Worm (Caenorhabditis elegans) whole organism, late embryonic: ENCODE results near the gene mtr-4.

Experiments
- C08G9.2 ChIP-seq: sonication (generic microtip); optimal IDR thresholded peaks from 2 replicates; lab custom pipeline; 2016; ENCODE audit warnings: mild to moderate bottlenecking, missing genetic modification characterization, moderate library complexity, missing compliant biosample characterization
- K02D7.2 ChIP-seq: sonication (generic microtip); optimal IDR thresholded peaks from 2 replicates; lab custom pipeline; 2017; ENCODE audit warnings: mild to moderate bottlenecking, missing genetic modification characterization, missing compliant biosample characterization
- K09A11.1 ChIP-seq: sonication (generic microtip); optimal IDR thresholded peaks from 2 replicates; lab custom pipeline; 2017; ENCODE audit warnings: antibody characterized with exemption, mild to moderate bottlenecking, missing genetic modification characterization, missing compliant biosample characterization; ENCODE audit not compliant: insufficient read depth
- T23F11.4 ChIP-seq: fragments of 200-800 bp; sonication (Bioruptor generic); optimal IDR thresholded peaks from 2 replicates; lab custom pipeline; 2018; ENCODE audit warnings: mild to moderate bottlenecking, missing genetic modification characterization, missing compliant biosample characterization
- ahr-1 ChIP-seq: sonication (generic microtip); optimal IDR thresholded peaks from 2 replicates; lab custom pipeline; 2016; ENCODE audit warnings: missing genetic modification characterization, missing compliant biosample characterization
- ama-1 ChIP-seq: fragments of 150-350 bp; optimal IDR thresholded peaks from 2 replicates; lab custom pipeline; 2014
- ceh-14 ChIP-seq: sonication (generic microtip); optimal IDR thresholded peaks from 2 replicates; lab custom pipeline; 2016; ENCODE audit warnings: missing genotype, missing genetic modification characterization, missing compliant biosample characterization
- ceh-19 ChIP-seq: fragments of 200-800 bp; sonication (Bioruptor generic); optimal IDR thresholded peaks from 2 replicates; lab custom pipeline; 2018; ENCODE audit warnings: mild to moderate bottlenecking, missing genetic modification characterization, missing compliant biosample characterization
- ceh-24 ChIP-seq: sonication (generic microtip); optimal IDR thresholded peaks from 2 replicates; lab custom pipeline; 2016; ENCODE audit warnings: mild to moderate bottlenecking, missing genetic modification characterization, missing compliant biosample characterization
- ceh-30 ChIP-seq: fragments of 150-350 bp; optimal IDR thresholded peaks from 2 replicates; lab custom pipeline; 2014; ENCODE audit warnings: missing biosample characterization, missing genetic modification characterization
- ceh-31 ChIP-seq: sonication (generic microtip); optimal IDR thresholded peaks from 2 replicates; lab custom pipeline; 2016; ENCODE audit warnings: missing genetic modification characterization, missing compliant biosample characterization
- ceh-34 ChIP-seq: sonication (generic microtip); optimal IDR thresholded peaks from 2 replicates; lab custom pipeline; 2016; ENCODE audit warnings: mild to moderate bottlenecking, missing genetic modification characterization, missing compliant biosample characterization
- ceh-45 ChIP-seq: fragments of 200-800 bp; sonication (Bioruptor generic); IDR thresholded peaks from 2 replicates; pipeline ENCODE4 v1.3.6; 2022; ENCODE audit warnings: missing genetic modification reagents, missing genetic modification characterization, missing compliant biosample characterization
- ceh-48 ChIP-seq: sonication (generic microtip); optimal IDR thresholded peaks from 2 replicates; lab custom pipeline; 2016; ENCODE audit warnings: missing genetic modification characterization, inconsistent platforms, missing compliant biosample characterization
- ceh-6 ChIP-seq: fragments of 200-800 bp; sonication (Bioruptor generic); optimal IDR thresholded peaks from 2 replicates; lab custom pipeline; 2018; ENCODE audit warnings: mild to moderate bottlenecking, missing genetic modification characterization, missing compliant biosample characterization
- che-1 ChIP-seq: sonication (generic microtip); optimal IDR thresholded peaks from 2 replicates; lab custom pipeline; 2016; ENCODE audit warnings: mild to moderate bottlenecking, missing genetic modification characterization, missing compliant biosample characterization
- dve-1 ChIP-seq: sonication (generic microtip); optimal IDR thresholded peaks from 2 replicates; lab custom pipeline; 2017; ENCODE audit warnings: antibody characterized with exemption, mild to moderate bottlenecking, missing genetic modification characterization, missing compliant biosample characterization
- ets-4 ChIP-seq: sonication (generic microtip); optimal IDR thresholded peaks from 2 replicates; lab custom pipeline; 2016; ENCODE audit warnings: missing genetic modification characterization, missing compliant biosample characterization
- eyg-1 ChIP-seq: sonication (generic microtip); optimal IDR thresholded peaks from 2 replicates; lab custom pipeline; 2016; ENCODE audit warnings: missing genotype, missing genetic modification characterization, missing compliant biosample characterization
- fkh-6 ChIP-seq: sonication (generic microtip); optimal IDR thresholded peaks from 2 replicates; lab custom pipeline; 2016; ENCODE audit warnings: missing genetic modification characterization, missing compliant biosample characterization
- gmeb-2 ChIP-seq: sonication (generic microtip); optimal IDR thresholded peaks from 2 replicates; lab custom pipeline; 2016; ENCODE audit warnings: missing genetic modification characterization, inconsistent platforms, missing compliant biosample characterization
- hlh-15 ChIP-seq: sonication (generic microtip); optimal IDR thresholded peaks from 2 replicates; lab custom pipeline; 2016; ENCODE audit warnings: missing genetic modification characterization, missing compliant biosample characterization
- hlh-30 ChIP-seq: sonication (generic microtip); optimal IDR thresholded peaks from 2 replicates; lab custom pipeline; 2017; ENCODE audit warnings: antibody characterized with exemption, missing genetic modification characterization, missing compliant biosample characterization; ENCODE audit not compliant: insufficient read depth
- lim-6 ChIP-seq: sonication (generic microtip); optimal IDR thresholded peaks from 2 replicates; lab custom pipeline; 2016; ENCODE audit warnings: missing genetic modification characterization, missing compliant biosample characterization
- madf-2 ChIP-seq: sonication (generic microtip); optimal IDR thresholded peaks from 2 replicates; lab custom pipeline; 2017; ENCODE audit warnings: missing genetic modification characterization, missing compliant biosample characterization
- mec-3 ChIP-seq: sonication (generic microtip); optimal IDR thresholded peaks from 2 replicates; lab custom pipeline; 2016; ENCODE audit warnings: borderline replicate concordance, missing genetic modification characterization, missing compliant biosample characterization
- nfya-1 ChIP-seq: sonication (generic microtip); optimal IDR thresholded peaks from 2 replicates; lab custom pipeline; 2017; ENCODE audit warnings: missing genetic modification characterization, mild to moderate bottlenecking, missing compliant biosample characterization, antibody characterized with exemption, moderate library complexity
- nhr-11 ChIP-seq: fragments of 150-350 bp; optimal IDR thresholded peaks from 2 replicates; lab custom pipeline; 2014; ENCODE audit warnings: missing biosample characterization, missing genetic modification characterization
- nhr-232 ChIP-seq: sonication (generic microtip); optimal IDR thresholded peaks from 2 replicates; lab custom pipeline; 2016; ENCODE audit warnings: missing genetic modification characterization, missing compliant biosample characterization
- odd-2 ChIP-seq: sonication (generic microtip); optimal IDR thresholded peaks from 2 replicates; lab custom pipeline; 2017; ENCODE audit warnings: antibody characterized with exemption, mild to moderate bottlenecking, missing genetic modification characterization, missing compliant biosample characterization
- pag-3 ChIP-seq: sonication (generic microtip); optimal IDR thresholded peaks from 2 replicates; lab custom pipeline; 2016; ENCODE audit warnings: missing compliant biosample characterization, missing genetic modification characterization, borderline replicate concordance
- pha-4 ChIP-seq: fragments of 150-350 bp; optimal IDR thresholded peaks from 2 replicates; lab custom pipeline; 2018; ENCODE audit warnings: missing biosample characterization, missing genetic modification reagents, missing genetic modification characterization
- pros-1 ChIP-seq: fragments of 150-350 bp; optimal IDR thresholded peaks from 2 replicates; lab custom pipeline; 2014; ENCODE audit warnings: missing biosample characterization, missing genetic modification reagents, missing genetic modification characterization
- sdc-2 ChIP-seq: sonication (generic microtip); optimal IDR thresholded peaks from 2 replicates; lab custom pipeline; 2016; ENCODE audit warnings: missing genotype, missing genetic modification characterization, missing compliant biosample characterization
- sox-2 ChIP-seq: fragments of 200-800 bp; sonication (Bioruptor generic); IDR thresholded peaks from 2 replicates; pipeline ENCODE4 v1.3.6; 2022; ENCODE audit warnings: missing genetic modification reagents, missing genetic modification characterization, missing compliant biosample characterization
- tbx-2 ChIP-seq: sonication (generic microtip); optimal IDR thresholded peaks from 2 replicates; lab custom pipeline; 2016; ENCODE audit warnings: missing genetic modification characterization, missing compliant biosample characterization
- tbx-7 ChIP-seq: sonication (generic microtip); optimal IDR thresholded peaks from 2 replicates; lab custom pipeline; 2016; ENCODE audit warnings: missing genotype, missing genetic modification characterization, missing compliant biosample characterization

The mtr-4 gene

ce11 chrIV:9861921-9862320 lies 36.4 kb downstream of the mtr-4 start, which contains the start of gene K07F5.14:
K07F5.14 (plus strand) TSS chrIV:9862221.
- TF ChIP-seq tbx-7 (no peak), ceh-45 (GFP tag; lab: Robert Waterston, UW) (no peak), T23F11.4 (GFP tag; lab: Kevin White, UChicago) (no peak), ceh-19 (no peak), K09A11.1 (tag; lab: Kevin White, UChicago) (no peak), fkh-6 (tag; lab: Kevin White, UChicago) (no peak), nfya-1 (tag; lab: Kevin White, UChicago) (no peak), ceh-6 (GFP tag; lab: Kevin White, UChicago) (no peak), ceh-24 (tag; lab: Kevin White, UChicago) (no peak), pha-4 (no peak)
- TF ChIP-seq, all 69 proteins: peak for 0

- TF ChIP-seq mec-3 (tag; lab: Kevin White, UChicago) (no peak), pros-1 (tag; lab: Kevin White, UChicago) (no peak), tbx-2 (tag; lab: Kevin White, UChicago) (no peak), ceh-48 (tag; lab: Kevin White, UChicago) (no peak), C08G9.2 (tag; lab: Kevin White, UChicago) (no peak), ceh-14 (tag; lab: Kevin White, UChicago) (no peak), lim-6 (tag; lab: Kevin White, UChicago) (no peak)
Measured at ce11 chrIV:9863817-9864216, 38.3 kb downstream of the mtr-4 start, which contains the start of gene K07F5.16. K07F5.16 (plus strand) TSS chrIV:9864117.

- TF ChIP-seq K02D7.2 (tag; lab: Kevin White, UChicago) (no peak), dve-1 (tag; lab: Kevin White, UChicago) (no peak), pag-3 (tag; lab: Kevin White, UChicago) (no peak), odd-2 (tag; lab: Kevin White, UChicago) (no peak), ama-1 (lab: Kevin White, UChicago) (no peak), tbx-7 (no peak), nhr-232 (tag; lab: Kevin White, UChicago) (no peak), ets-4 (no peak), ahr-1 (tag; lab: Kevin White, UChicago) (no peak), ceh-30 (no peak), madf-2 (no peak), gmeb-2 (tag; lab: Kevin White, UChicago) (no peak), che-1 (no peak), ceh-31 (tag; lab: Kevin White, UChicago) (no peak), hlh-15 (no peak), ceh-45 (GFP tag; lab: Robert Waterston, UW) (no peak), sdc-2 (tag; lab: Kevin White, UChicago) (no peak), nhr-11 (tag; lab: Kevin White, UChicago) (no peak)
Measured at ce11 chrIV:9864778-9865177, 39.3 kb downstream of the mtr-4 start, which contains the start of the genes K07F5.15 and K07F5.22. K07F5.15 (plus strand) TSS chrIV:9865078. K07F5.22 (plus strand) TSS chrIV:9865078.

- TF ChIP-seq ets-4 (no peak), hlh-30 (tag; lab: Kevin White, UChicago) (no peak), sox-2 (GFP tag; lab: Robert Waterston, UW) (no peak), dve-1 (tag; lab: Kevin White, UChicago) (no peak), T23F11.4 (GFP tag; lab: Kevin White, UChicago) (no peak), tbx-2 (tag; lab: Kevin White, UChicago) (no peak), eyg-1 (tag; lab: Kevin White, UChicago) (no peak), sdc-2 (tag; lab: Kevin White, UChicago) (no peak), ceh-34 (tag; lab: Kevin White, UChicago) (no peak), tbx-7 (no peak)
Measured at ce11 chrIV:9866865-9867264, 41.4 kb downstream of the mtr-4 start.
